Fruit fly (Drosophila melanogaster): Measurements from ENCODE around the gene pie.

The pie gene

dm6 chr2L:10381890-10382450 is 40.6 kb downstream of the pie start, which contains the start of gene CG5096 (continued):
- TF ChIP-seq CG6272 (GFP tag; IDR thresholded peaks at IDR 0.05) (peak; percentile 81), CG11093 (GFP tag; IDR thresholded peaks at IDR 0.05) (peak; percentile 65; the same call in 1 of the 3 replicates), cas (GFP tag; IDR thresholded peaks at IDR 0.05) (peak; percentile 76; the same call in 1 of the 2 replicates), CG6654 (GFP tag; optimal IDR thresholded peaks at IDR 0.05) (peak; percentile 64), MTF-1 (GFP tag; optimal IDR thresholded peaks at IDR 0.05; ENCODE audit: borderline replicate concordance) (peak; percentile 60), pum (GFP tag; optimal IDR thresholded peaks at IDR 0.05) (peak; percentile 53), CG4854 (GFP tag; optimal IDR thresholded peaks at IDR 0.05) (peak; percentile 79), vnd (GFP tag; IDR thresholded peaks at IDR 0.05; ENCODE audit: partially characterized antibody) (no peak), HLH3B (GFP tag; IDR thresholded peaks at IDR 0.05) (peak; percentile 93; the same call in 1 of the 2 replicates), Hmr (GFP tag; optimal IDR thresholded peaks at IDR 0.05) (peak; percentile 94), gce (GFP tag; IDR thresholded peaks at IDR 0.05) (no peak; the same call in 2 of the 3 replicates), sug (tag; optimal IDR thresholded peaks at IDR 0.05) (peak; percentile 89), CG17385 (GFP tag; optimal IDR thresholded peaks at IDR 0.05) (peak; percentile 89), da (GFP tag; optimal IDR thresholded peaks at IDR 0.05) (peak; percentile 66), exex (tag; optimal IDR thresholded peaks at IDR 0.05) (peak; percentile 97), CG10274 (GFP tag; optimal IDR thresholded peaks at IDR 0.05) (peak; percentile 46), CG15514 (GFP tag; optimal IDR thresholded peaks at IDR 0.05) (peak; percentile 85), unpg (GFP tag; optimal IDR thresholded peaks at IDR 0.05) (peak; percentile 92), CG17568 (GFP tag; optimal IDR thresholded peaks at IDR 0.05) (peak; percentile 86), Fer2 (tag; optimal IDR thresholded peaks at IDR 0.05) (peak; percentile 84), ewg (GFP tag; optimal IDR thresholded peaks at IDR 0.05) (peak; percentile 64), disco-r (GFP tag; optimal IDR thresholded peaks at IDR 0.05) (peak; percentile 59), H2.0 (GFP tag; IDR thresholded peaks at IDR 0.05) (peak; percentile 79), Six4 (GFP tag; optimal IDR thresholded peaks at IDR 0.05) (peak; percentile 68), CG7271 (tag; optimal IDR thresholded peaks at IDR 0.05) (no peak), pb (GFP tag; optimal IDR thresholded peaks at IDR 0.05) (no peak), CG3838 (GFP tag; optimal IDR thresholded peaks at IDR 0.05) (peak; percentile 49), Nf-YC (tag; optimal IDR thresholded peaks at IDR 0.05) (peak; percentile 69), Awh (GFP tag; IDR thresholded peaks at IDR 0.05) (peak; percentile 89), CG10565 (GFP tag; optimal IDR thresholded peaks at IDR 0.05) (no peak), CG15601 (tag; optimal IDR thresholded peaks at IDR 0.05) (peak; percentile 83), unc-4 (GFP tag; IDR thresholded peaks at IDR 0.05; ENCODE audit: partially characterized antibody) (no peak), nau (GFP tag; optimal IDR thresholded peaks at IDR 0.05) (peak; percentile 84), CG16813 (GFP tag; IDR thresholded peaks at IDR 0.05; ENCODE audit: partially characterized antibody) (no peak)

dm6 chr2L:10379865-10380264 is 42.7 kb downstream of the pie start, which contains the start of gene gny:
Gene gny, plus strand, starts transcription at chr2L:10380103.
- TF ChIP-seq Ets97D (GFP tag; optimal IDR thresholded peaks at IDR 0.05): peak; percentile 26
- no peak for TF ChIP-seq slp2 (GFP tag; optimal IDR thresholded peaks at IDR 0.05)
- TF ChIP-seq Sry-δ (GFP tag; optimal IDR thresholded peaks at IDR 0.05): peak; percentile 87
- TF ChIP-seq YL-1 (GFP tag; optimal IDR thresholded peaks at IDR 0.05): peak; percentile 40
- peak; percentile 85 for TF ChIP-seq Dref (GFP tag; IDR thresholded peaks at IDR 0.05)
- TF ChIP-seq sug (tag; optimal IDR thresholded peaks at IDR 0.05): peak; percentile 70
- no peak for TF ChIP-seq CG32767 (GFP tag; IDR thresholded peaks at IDR 0.05)
- peak; percentile 11 for TF ChIP-seq CG9797 (GFP tag; optimal IDR thresholded peaks at IDR 0.05)
- TF ChIP-seq CG7963 (GFP tag; IDR thresholded peaks at IDR 0.05; ENCODE audit: partially characterized antibody): no peak
- TF ChIP-seq CG16813 (GFP tag; IDR thresholded peaks at IDR 0.05; ENCODE audit: partially characterized antibody): peak; percentile 39; the same call in 2 of the 3 replicates
- peak; percentile 74 for TF ChIP-seq Dp (GFP tag; optimal IDR thresholded peaks at IDR 0.05)
- TF ChIP-seq CoRest (tag; optimal IDR thresholded peaks at IDR 0.05): peak; percentile 20
- TF ChIP-seq Lhr (GFP tag; optimal IDR thresholded peaks at IDR 0.05): peak; percentile 15
- peak; percentile 77 for TF ChIP-seq E2f2 (GFP tag; IDR thresholded peaks at IDR 0.05)
- TF ChIP-seq CG16815 (GFP tag; optimal IDR thresholded peaks at IDR 0.05): no peak
- TF ChIP-seq pzg (GFP tag; optimal IDR thresholded peaks at IDR 0.05): peak; percentile 81
- TF ChIP-seq kah (GFP tag; optimal IDR thresholded peaks at IDR 0.05): no peak
- no peak for TF ChIP-seq CG31224 (GFP tag; IDR thresholded peaks at IDR 0.05)
